Fruit fly (Drosophila melanogaster): ENCODE results near the gene Mco3.

Gene Mco3

dm6 chr3R:25897176-25897575, at the start of gene Mco3:
Gene Mco3, plus strand, starts transcription at chr3R:25897476.
- TF ChIP-seq CG34406 (GFP tag; optimal IDR thresholded peaks at IDR 0.05), result no peak
- TF ChIP-seq CG32006 (GFP tag; optimal IDR thresholded peaks at IDR 0.05), result no peak
- no peak for TF ChIP-seq CG15336 (GFP tag; IDR thresholded peaks at IDR 0.05)
- no peak for TF ChIP-seq CG6854 (GFP tag; optimal IDR thresholded peaks at IDR 0.05)
- no peak for TF ChIP-seq Gug (GFP tag; IDR thresholded peaks at IDR 0.05)
- TF ChIP-seq CG31627 (GFP tag; optimal IDR thresholded peaks at IDR 0.05), result no peak
- no peak for TF ChIP-seq CG6276 (GFP tag; optimal IDR thresholded peaks at IDR 0.05)
- no peak for TF ChIP-seq CG3032 (tag; optimal IDR thresholded peaks at IDR 0.05)
- TF ChIP-seq CG6792 (GFP tag; optimal IDR thresholded peaks at IDR 0.05), result no peak
- TF ChIP-seq Hr39 (GFP tag; optimal IDR thresholded peaks at IDR 0.05), result no peak
- no peak for TF ChIP-seq CG11902 (GFP tag; optimal IDR thresholded peaks at IDR 0.05)
- no peak for TF ChIP-seq CG8119 (GFP tag; IDR thresholded peaks at IDR 0.05)
- TF ChIP-seq salr (GFP tag; optimal IDR thresholded peaks at IDR 0.05), result no peak
- TF ChIP-seq lz (GFP tag; optimal IDR thresholded peaks at IDR 0.05), result no peak
- no peak for TF ChIP-seq CG11762 (GFP tag; optimal IDR thresholded peaks at IDR 0.05; ENCODE audit: insufficient read depth)
- no peak for TF ChIP-seq CG10669 (GFP tag; optimal IDR thresholded peaks at IDR 0.05)

- peak; percentile 3 for TF ChIP-seq CG3919 (GFP tag; optimal IDR thresholded peaks at IDR 0.05)
- TF ChIP-seq CG31627 (GFP tag; optimal IDR thresholded peaks at IDR 0.05), result peak; percentile 8
- no peak for TF ChIP-seq Gug (GFP tag; IDR thresholded peaks at IDR 0.05)
- TF ChIP-seq CG7368 (GFP tag; optimal IDR thresholded peaks at IDR 0.05), result no peak
- TF ChIP-seq cyc (GFP tag; optimal IDR thresholded peaks at IDR 0.05), result peak; percentile 33
- TF ChIP-seq lz (GFP tag; optimal IDR thresholded peaks at IDR 0.05), result peak; percentile 25
- no peak for TF ChIP-seq CG11902 (GFP tag; optimal IDR thresholded peaks at IDR 0.05)
- no peak for TF ChIP-seq CG3032 (tag; optimal IDR thresholded peaks at IDR 0.05)
- no peak for TF ChIP-seq spab (GFP tag; optimal IDR thresholded peaks at IDR 0.05)
- no peak for TF ChIP-seq svp (GFP tag)
- no peak for TF ChIP-seq Smox (GFP tag; optimal IDR thresholded peaks at IDR 0.05)
- TF ChIP-seq CG6854 (GFP tag; optimal IDR thresholded peaks at IDR 0.05), result no peak
- no peak for TF ChIP-seq esn (GFP tag; optimal IDR thresholded peaks at IDR 0.05)
- TF ChIP-seq Sox14 (GFP tag; optimal IDR thresholded peaks at IDR 0.05), result no peak
- TF ChIP-seq CG32006 (GFP tag; optimal IDR thresholded peaks at IDR 0.05), result no peak
- TF ChIP-seq Eip78C (GFP tag), result no peak
- TF ChIP-seq Sox102F (GFP tag; optimal IDR thresholded peaks at IDR 0.05), result no peak
- no peak for TF ChIP-seq CG6163 (GFP tag; IDR thresholded peaks at IDR 0.05)
- no peak for TF ChIP-seq CG11762 (GFP tag; optimal IDR thresholded peaks at IDR 0.05; ENCODE audit: insufficient read depth)
- no peak for TF ChIP-seq achi (GFP tag; optimal IDR thresholded peaks at IDR 0.05)
- no peak for TF ChIP-seq CG10669 (GFP tag; optimal IDR thresholded peaks at IDR 0.05)
- TF ChIP-seq salr (GFP tag; optimal IDR thresholded peaks at IDR 0.05), result no peak
- no peak for TF ChIP-seq CG11294 (GFP tag; IDR thresholded peaks at IDR 0.05)
- TF ChIP-seq Hr39 (GFP tag; optimal IDR thresholded peaks at IDR 0.05), result peak; percentile 24
- TF ChIP-seq Hr4 (GFP tag; optimal IDR thresholded peaks at IDR 0.05), result no peak
- TF ChIP-seq vri (GFP tag; optimal IDR thresholded peaks at IDR 0.05), result no peak
- no peak for TF ChIP-seq CG6276 (GFP tag; optimal IDR thresholded peaks at IDR 0.05)
- TF ChIP-seq Blimp-1 (GFP tag; optimal IDR thresholded peaks at IDR 0.05), result no peak
- TF ChIP-seq CG16779 (tag; optimal IDR thresholded peaks at IDR 0.05), result no peak
- TF ChIP-seq Eip93F (GFP tag; optimal IDR thresholded peaks at IDR 0.05), result no peak
- TF ChIP-seq CG4318 (GFP tag; optimal IDR thresholded peaks at IDR 0.05), result no peak
- no peak for TF ChIP-seq dac (GFP tag; optimal IDR thresholded peaks at IDR 0.05)
- TF ChIP-seq eg (GFP tag; IDR thresholded peaks at IDR 0.05), result no peak
- no peak for TF ChIP-seq fd59A (GFP tag; optimal IDR thresholded peaks at IDR 0.05)
- TF ChIP-seq Ets96B (tag; optimal IDR thresholded peaks at IDR 0.05), result no peak
- no peak for TF ChIP-seq CG8119 (GFP tag; IDR thresholded peaks at IDR 0.05)
- no peak for TF ChIP-seq CG6792 (GFP tag; optimal IDR thresholded peaks at IDR 0.05)
- no peak for TF ChIP-seq topi (GFP tag; optimal IDR thresholded peaks at IDR 0.05)
- TF ChIP-seq CG1621 (tag; optimal IDR thresholded peaks at IDR 0.05), result no peak
- TF ChIP-seq OdsH (GFP tag; optimal IDR thresholded peaks at IDR 0.05), result no peak
- TF ChIP-seq Hr38 (GFP tag; optimal IDR thresholded peaks at IDR 0.05), result no peak
Observed at dm6 chr3R:25851224-25851682, 46.0 kb upstream of the Mco3 start, which contains the start of the genes CG14545 and CG5886. Gene CG14545, minus strand, starts transcription at chr3R:25851291. Gene CG5886, plus strand, starts transcription at chr3R:25851632.

All from whole organism, prepupa.